Worm (Caenorhabditis elegans) whole organism, L4/young adult: ENCODE measurements around the gene Y47D3A.1.

ENCODE experiments used
- W03F9.2 ChIP-seq: fragments of 150-350 bp; optimal IDR thresholded peaks from 2 replicates; lab custom pipeline; 2014; ENCODE audit warnings: missing biosample characterization, missing genetic modification characterization
- dao-5 ChIP-seq: sonication (generic microtip); optimal IDR thresholded peaks from 2 replicates; lab custom pipeline; 2016; ENCODE audit warnings: missing genotype, missing genetic modification characterization, moderate library complexity, missing compliant biosample characterization
- him-1 ChIP-seq: sonication (generic microtip); optimal IDR thresholded peaks from 2 replicates; lab custom pipeline; 2016; ENCODE audit warnings: missing genotype, missing genetic modification reagents, missing genetic modification characterization, missing compliant biosample characterization

The Y47D3A.1 gene

DNA sequence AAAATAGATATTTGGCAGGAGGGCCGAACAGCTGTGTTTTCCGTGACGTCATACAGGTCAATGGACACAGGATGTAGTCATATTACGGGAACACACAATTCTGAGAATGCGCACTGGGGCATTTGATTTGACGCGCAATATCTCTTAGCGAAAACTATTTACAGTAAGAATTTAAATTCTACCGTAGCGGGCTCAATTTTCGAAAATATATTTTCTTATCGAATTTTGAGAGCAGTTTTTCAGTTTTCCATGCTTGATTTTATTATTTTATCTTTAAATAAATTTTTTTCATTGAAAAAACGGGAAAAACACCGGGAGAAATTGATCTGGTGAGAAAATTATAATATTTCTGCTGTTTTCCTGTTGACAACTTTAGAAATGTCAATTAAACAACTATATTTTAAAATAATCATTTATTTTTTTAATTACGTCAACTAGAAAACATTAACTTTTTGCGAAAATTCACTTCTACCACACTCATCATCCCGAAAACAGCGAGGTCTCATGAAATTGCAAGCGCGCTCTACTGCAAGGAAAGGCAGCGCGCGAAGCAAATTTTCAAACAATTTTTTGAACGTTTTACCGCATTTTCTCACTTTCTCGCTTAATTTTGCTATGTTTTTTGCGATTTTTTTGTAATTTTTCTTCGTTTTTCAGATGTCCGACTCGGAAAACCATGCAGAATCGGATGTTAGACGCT, at the start of gene Y47D3A.1, which contains the start of gene pola-1:
Gene Y47D3A.1, minus strand, starts transcription at position 51 of the 700 bp plus-strand sequence.
Gene pola-1, plus strand, starts transcription at position 658 of the 700 bp plus-strand sequence.
- TF ChIP-seq W03F9.2 (tag; lab: Kevin White, UChicago) (peak; percentile 85), dao-5 (tag; lab: Kevin White, UChicago) (no peak)

DNA sequence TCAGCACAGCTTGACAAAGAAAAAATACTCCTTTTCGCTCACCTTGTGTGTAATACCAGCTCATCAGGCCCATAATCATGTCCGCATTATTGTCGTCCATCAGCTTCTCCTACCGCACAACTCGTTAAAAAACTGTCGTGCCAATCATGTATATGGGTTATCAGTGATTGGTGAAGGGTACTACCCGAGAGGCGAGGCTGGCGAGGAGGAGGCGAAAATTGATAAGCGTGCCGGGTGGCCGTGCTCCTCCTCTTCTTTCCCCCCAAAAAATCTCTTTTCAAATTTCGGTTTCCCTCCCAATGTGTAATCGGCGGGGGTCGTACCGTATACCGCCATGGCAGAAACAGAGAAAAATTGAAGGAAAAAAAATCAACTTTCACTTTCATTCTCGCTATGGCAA, 46.5 kb upstream of the Y47D3A.1 start:
- no peak for TF ChIP-seq him-1 (tag; lab: Kevin White, UChicago)
- no peak for TF ChIP-seq dao-5 (tag; lab: Kevin White, UChicago)
- no peak for TF ChIP-seq W03F9.2 (tag; lab: Kevin White, UChicago)

ce11 chrIII:11185483-11186115, 44.0 kb upstream of the Y47D3A.1 start:
- TF ChIP-seq dao-5 (tag; lab: Kevin White, UChicago) = peak; percentile 35
- TF ChIP-seq him-1 (tag; lab: Kevin White, UChicago) = peak; percentile 51
- TF ChIP-seq W03F9.2 (tag; lab: Kevin White, UChicago) = no peak

ce11 chrIII:11175642-11176217, 34.1 kb upstream of the Y47D3A.1 start:
- no peak for TF ChIP-seq dao-5 (tag; lab: Kevin White, UChicago)
- TF ChIP-seq W03F9.2 (tag; lab: Kevin White, UChicago) = no peak
- no peak for TF ChIP-seq him-1 (tag; lab: Kevin White, UChicago)

ce11 chrIII:11172232-11172713, 30.6 kb upstream of the Y47D3A.1 start:
- no peak for TF ChIP-seq him-1 (tag; lab: Kevin White, UChicago)
- TF ChIP-seq dao-5 (tag; lab: Kevin White, UChicago) = no peak
- no peak for TF ChIP-seq W03F9.2 (tag; lab: Kevin White, UChicago)

ce11 chrIII:11170509-11170908, 28.9 kb upstream of the Y47D3A.1 start:
- TF ChIP-seq W03F9.2 (tag; lab: Kevin White, UChicago) (no peak), dao-5 (tag; lab: Kevin White, UChicago) (no peak), him-1 (tag; lab: Kevin White, UChicago) (no peak)

- TF ChIP-seq him-1 (tag; lab: Kevin White, UChicago) (no peak), W03F9.2 (tag; lab: Kevin White, UChicago) (no peak), dao-5 (tag; lab: Kevin White, UChicago) (no peak)
These were observed 28.0 kb upstream of the Y47D3A.1 start for ce11 chrIII:11169680-11170079.

DNA sequence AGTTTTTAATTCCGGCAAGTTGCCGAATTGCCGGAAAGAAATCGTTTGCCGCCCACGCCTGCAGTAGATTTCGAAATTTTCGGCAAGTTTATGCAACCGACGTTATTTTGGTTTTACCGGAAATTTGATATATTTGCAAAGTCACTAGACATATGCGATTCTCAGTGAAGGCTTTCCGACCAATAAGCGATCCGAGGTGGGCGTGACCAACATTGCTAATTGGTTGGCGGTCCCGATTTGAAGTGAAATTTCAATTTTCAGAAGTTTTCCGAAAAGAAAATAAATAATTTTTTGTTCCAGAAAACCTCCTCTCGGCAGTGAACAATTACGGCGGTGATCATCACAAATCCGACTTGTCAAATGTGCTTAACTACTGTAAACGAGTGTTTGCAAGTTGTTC, 16.3 kb upstream of the Y47D3A.1 start:
- TF ChIP-seq him-1 (tag; lab: Kevin White, UChicago) (no peak), W03F9.2 (tag; lab: Kevin White, UChicago) (no peak), dao-5 (tag; lab: Kevin White, UChicago) (no peak)

DNA sequence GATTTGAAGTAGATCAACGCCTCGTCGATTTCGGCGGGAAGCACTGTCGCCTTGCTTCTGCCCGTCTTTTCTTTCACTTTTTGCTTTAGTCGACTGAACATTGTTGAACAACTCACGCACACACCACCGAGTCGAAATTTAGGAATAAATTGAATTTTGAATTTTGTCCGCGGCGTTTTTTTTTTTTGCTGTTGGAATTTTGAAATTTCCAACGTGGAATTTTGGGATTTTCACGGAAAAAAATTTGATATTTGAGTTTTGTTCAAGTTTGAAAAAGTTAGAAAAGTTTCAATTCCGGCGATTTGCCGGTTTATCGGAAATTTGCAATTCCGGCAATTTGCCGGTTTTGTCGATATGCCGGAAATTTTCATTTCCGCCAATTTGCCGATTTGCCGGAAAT, 15.5 kb upstream of the Y47D3A.1 start, which contains the start of gene Y47D3A.31:
Gene Y47D3A.31, minus strand, starts transcription at position 101 of the 400 bp plus-strand sequence.
- no peak for TF ChIP-seq dao-5 (tag; lab: Kevin White, UChicago)
- no peak for TF ChIP-seq him-1 (tag; lab: Kevin White, UChicago)
- no peak for TF ChIP-seq W03F9.2 (tag; lab: Kevin White, UChicago)

- no peak for TF ChIP-seq W03F9.2 (tag; lab: Kevin White, UChicago)
- no peak for TF ChIP-seq him-1 (tag; lab: Kevin White, UChicago)
- no peak for TF ChIP-seq dao-5 (tag; lab: Kevin White, UChicago)
These were observed 12.9 kb upstream of the Y47D3A.1 start, which contains the start of gene cku-70 for ce11 chrIII:11154527-11154926. TSS of gene cku-70 (plus strand) at chrIII:11154827.

ce11 chrIII:11149254-11149876, 7.7 kb upstream of the Y47D3A.1 start:
- no peak for TF ChIP-seq dao-5 (tag; lab: Kevin White, UChicago)
- TF ChIP-seq him-1 (tag; lab: Kevin White, UChicago) = no peak
- TF ChIP-seq W03F9.2 (tag; lab: Kevin White, UChicago) = no peak

DNA sequence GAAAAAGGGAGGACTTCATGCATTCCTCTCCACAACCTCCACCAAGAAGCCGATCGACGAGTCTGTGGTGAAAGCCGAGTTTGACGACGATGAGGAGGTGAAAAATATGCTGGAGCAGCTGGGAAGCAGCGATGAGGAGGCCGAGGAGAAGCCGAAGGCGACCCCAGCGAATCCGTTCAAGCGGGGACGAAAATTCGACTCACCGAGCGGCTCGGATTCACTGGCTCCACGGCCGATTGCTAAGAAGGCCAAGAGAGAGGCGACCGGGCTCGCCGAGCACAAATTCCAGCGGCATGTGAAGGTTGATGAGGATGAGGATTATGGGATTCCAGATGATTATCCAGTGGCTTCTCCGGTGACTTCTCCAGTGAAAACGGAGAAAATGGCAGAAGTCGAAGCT, 1.3 kb upstream of the Y47D3A.1 start:
- no peak for TF ChIP-seq him-1 (tag; lab: Kevin White, UChicago)
- no peak for TF ChIP-seq W03F9.2 (tag; lab: Kevin White, UChicago)
- no peak for TF ChIP-seq dao-5 (tag; lab: Kevin White, UChicago)

ce11 chrIII:11138922-11139321, 2.7 kb downstream of the Y47D3A.1 start, which contains the start of gene fbxa-128:
TSS of gene fbxa-128 (minus strand) at chrIII:11139113.
- TF ChIP-seq him-1 (tag; lab: Kevin White, UChicago) (no peak), W03F9.2 (tag; lab: Kevin White, UChicago) (no peak), dao-5 (tag; lab: Kevin White, UChicago) (no peak)
